Worm (Caenorhabditis elegans): ENCODE measurements around the gene nhr-10.

Gene nhr-10

DNA sequence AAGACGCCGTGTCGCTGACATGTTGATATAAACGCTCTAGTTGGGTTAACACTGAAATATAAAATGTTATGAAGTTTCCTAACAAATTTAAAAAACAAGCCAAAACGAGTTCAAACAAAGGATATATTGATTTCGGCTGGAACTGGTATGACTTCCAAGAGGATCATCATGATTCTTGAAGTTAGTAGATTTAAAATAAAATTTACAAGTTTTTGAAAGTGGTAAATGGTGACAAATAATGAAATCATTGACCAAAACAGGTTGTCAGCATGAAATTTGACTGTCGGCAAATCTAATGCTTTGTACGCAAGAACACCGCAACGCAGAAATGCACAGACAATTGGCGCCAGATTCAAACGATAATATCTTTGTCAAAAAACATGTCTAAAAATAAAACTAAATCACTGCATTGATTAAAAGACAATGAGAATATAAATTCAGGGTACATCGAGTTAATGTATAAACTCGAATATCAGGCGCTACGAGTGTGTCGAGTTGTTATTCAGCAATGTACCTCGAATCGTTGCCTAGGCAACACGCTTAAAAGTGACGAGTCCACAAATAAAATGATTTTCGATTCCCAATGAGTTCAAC lies 46.6 kb downstream of the nhr-10 start, which contains the start of the genes ubc-18 and R01H2.8 (continued):
- TF ChIP-seq hlh-26 (GFP tag; conservative IDR thresholded peaks at IDR 0.05) (no peak), lin-54 (GFP tag; optimal IDR thresholded peaks at IDR 0.05) (peak; percentile 82), ztf-18 (tag; optimal IDR thresholded peaks at IDR 0.05) (no peak), lsl-1 (GFP tag; optimal IDR thresholded peaks at IDR 0.05) (peak; percentile 18), rpc-1 (optimal IDR thresholded peaks at IDR 0.05) (no peak), rpc-1 (tag; optimal IDR thresholded peaks at IDR 0.05) (no peak), Y56A3A.18 (GFP tag; IDR thresholded peaks at IDR 0.05) (no peak), hmg-1.2 (GFP tag; IDR thresholded peaks at IDR 0.05) (no peak), D2030.7 (GFP tag; IDR thresholded peaks at IDR 0.05) (no peak), snpc-3.4 (tag; optimal IDR thresholded peaks at IDR 0.05) (no peak), tlf-1 (GFP tag; optimal IDR thresholded peaks at IDR 0.05) (no peak), madf-3 (GFP tag; IDR thresholded peaks at IDR 0.05) (no peak), F39B2.1 (GFP tag; IDR thresholded peaks at IDR 0.05) (no peak), ztf-25 (GFP tag; IDR thresholded peaks at IDR 0.05) (no peak), mcd-1 (GFP tag; IDR thresholded peaks at IDR 0.05) (peak; percentile 39; the same call in 1 of the 2 replicates), madf-8 (GFP tag; conservative IDR thresholded peaks at IDR 0.05) (no peak), rcor-1 (GFP tag; IDR thresholded peaks at IDR 0.05) (peak; percentile 47; the same call in 1 of the 2 replicates), F49E8.2 (tag; optimal IDR thresholded peaks at IDR 0.05; ENCODE audit: insufficient read depth) (no peak), rec-8 (tag; optimal IDR thresholded peaks at IDR 0.05) (no peak)

DNA sequence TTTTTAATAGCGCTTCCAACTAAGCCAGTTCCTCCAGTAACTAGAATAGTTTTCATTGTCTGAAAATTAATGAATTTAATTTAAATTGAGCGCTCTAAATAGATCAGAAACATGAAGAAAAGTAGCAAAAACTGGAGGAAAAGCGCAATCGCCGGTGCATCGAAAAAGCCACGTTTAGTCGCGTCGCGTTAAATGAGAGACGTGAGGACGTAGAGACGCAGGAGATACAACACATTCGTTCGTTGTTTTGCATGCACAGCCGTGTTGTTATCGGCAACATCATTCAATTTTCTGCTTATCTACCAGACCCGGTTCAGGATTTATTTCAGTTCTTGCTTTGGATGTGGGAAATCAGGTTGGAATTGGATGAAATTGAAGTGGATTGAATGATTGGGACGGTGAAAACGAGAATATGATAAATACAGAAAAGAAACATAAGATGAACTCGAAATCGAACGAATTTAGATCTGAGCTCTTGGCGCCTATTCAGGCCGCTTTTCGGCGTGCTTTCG lies 47.8 kb downstream of the nhr-10 start, which contains the start of gene ger-1:
Gene ger-1, minus strand, starts transcription at position 93 of the 512 bp plus-strand sequence.
- TF ChIP-seq tbp1 (GFP tag; optimal IDR thresholded peaks at IDR 0.05) (peak; percentile 12), F10E7.11 (tag; optimal IDR thresholded peaks at IDR 0.05) (no peak), hsf-1 (GFP tag; IDR thresholded peaks at IDR 0.05) (0 out of 2 replicates have a peak, but pooled peaks have one; percentile 48), madf-3 (GFP tag; IDR thresholded peaks at IDR 0.05) (0 out of 2 replicates have a peak, but pooled peaks have one; percentile 21), ztf-6 (GFP tag; IDR thresholded peaks at IDR 0.05) (no peak), tbx-9 (tag; optimal IDR thresholded peaks at IDR 0.05; ENCODE audit: borderline replicate concordance) (no peak), ztf-26 (tag; optimal IDR thresholded peaks at IDR 0.05) (no peak), sdz-38 (tag; optimal IDR thresholded peaks at IDR 0.05) (no peak), snpc-1.1 (tag; optimal IDR thresholded peaks at IDR 0.05; ENCODE audit: insufficient read depth) (no peak), tlf-1 (GFP tag; optimal IDR thresholded peaks at IDR 0.05) (no peak), cebp-1 (GFP tag; IDR thresholded peaks at IDR 0.05) (no peak), cebp-1 (tag; optimal IDR thresholded peaks at IDR 0.05) (no peak), nhr-80 (tag; optimal IDR thresholded peaks at IDR 0.05) (peak; percentile 18), madf-6 (GFP tag; IDR thresholded peaks at IDR 0.05) (peak; percentile 62), Y95B8A.8 (GFP tag; IDR thresholded peaks at IDR 0.05) (no peak), lin-54 (GFP tag; optimal IDR thresholded peaks at IDR 0.05) (peak; percentile 0), C17E4.6 (GFP tag; IDR thresholded peaks at IDR 0.05) (no peak), dox-1 (GFP tag; IDR thresholded peaks at IDR 0.05) (0 out of 2 replicates have a peak, but pooled peaks have one; percentile 21), cebp-2 (GFP tag; IDR thresholded peaks at IDR 0.05) (no peak), bed-1 (GFP tag; IDR thresholded peaks at IDR 0.05) (no peak), mxl-1 (tag; optimal IDR thresholded peaks at IDR 0.05) (no peak), F55B11.4 (tag; optimal IDR thresholded peaks at IDR 0.05; ENCODE audit: borderline replicate concordance, insufficient read depth) (no peak), T26A5.8 (tag; optimal IDR thresholded peaks at IDR 0.05) (no peak), repo-1 (tag; optimal IDR thresholded peaks at IDR 0.05) (no peak), nhr-120 (GFP tag; IDR thresholded peaks at IDR 0.05) (no peak), aptf-3 (GFP tag; IDR thresholded peaks at IDR 0.05) (no peak), athp-1 (tag; optimal IDR thresholded peaks at IDR 0.05) (no peak), Y56A3A.18 (GFP tag; IDR thresholded peaks at IDR 0.05) (no peak), Y53G8AR.9 (GFP tag; conservative IDR thresholded peaks at IDR 0.05) (no peak), F52B5.7 (tag; optimal IDR thresholded peaks at IDR 0.05) (no peak), madf-8 (GFP tag; conservative IDR thresholded peaks at IDR 0.05) (no peak), F23B12.7 (tag; optimal IDR thresholded peaks at IDR 0.05; ENCODE audit: insufficient read depth) (no peak), nfyb-1 (GFP tag; IDR thresholded peaks at IDR 0.05) (no peak)

Measured in whole organism, young adult.